Fruit fly (Drosophila melanogaster): ENCODE measurements around the gene CG9522.

CG9522 gene

DNA sequence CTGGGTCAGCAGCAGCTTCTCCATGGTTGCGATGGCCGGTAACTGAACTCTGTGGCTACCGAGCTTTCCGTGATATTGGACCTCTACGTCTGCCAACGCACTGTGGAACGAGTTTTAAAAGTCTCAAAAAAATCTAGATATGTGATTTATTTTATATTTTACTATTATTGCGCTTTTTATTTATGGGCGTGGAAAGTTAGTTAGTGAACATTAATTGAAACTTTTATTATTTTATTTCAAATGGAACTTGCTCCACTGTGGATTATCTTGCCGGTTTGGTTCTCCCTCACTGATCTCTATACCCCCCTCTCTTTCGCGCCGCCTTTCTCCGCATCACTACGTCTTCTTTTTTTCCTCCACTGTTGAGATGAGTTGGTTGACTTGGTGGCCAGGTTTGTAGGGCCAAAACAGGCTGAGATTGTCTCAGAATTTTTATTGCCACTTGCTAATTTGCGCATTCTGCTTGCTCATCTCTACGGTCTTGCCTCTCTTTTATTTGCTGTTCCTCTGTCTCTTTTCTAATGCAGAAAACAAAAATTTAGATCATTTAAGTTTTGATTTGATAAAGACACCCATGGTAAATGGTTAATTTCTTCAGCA, at the start of gene CG9522:
CG9522 (minus strand) TSS at position 54 of the 600 bp plus-strand sequence.
- TF ChIP-seq Clk (GFP tag; optimal IDR thresholded peaks at IDR 0.05) = no peak
- TF ChIP-seq Hr96 (GFP tag; optimal IDR thresholded peaks at IDR 0.05) = no peak
- TF ChIP-seq ovo (GFP tag; optimal IDR thresholded peaks at IDR 0.05) = no peak
- TF ChIP-seq Mnt (GFP tag; optimal IDR thresholded peaks at IDR 0.05) = no peak
- no peak for TF ChIP-seq CG1620 (GFP tag; optimal IDR thresholded peaks at IDR 0.05)
- no peak for TF ChIP-seq CG33017 (tag; optimal IDR thresholded peaks at IDR 0.05)
- TF ChIP-seq CG7045 (GFP tag; optimal IDR thresholded peaks at IDR 0.05) = no peak
- TF ChIP-seq tj (GFP tag; optimal IDR thresholded peaks at IDR 0.05) = no peak
- TF ChIP-seq cic (GFP tag; optimal IDR thresholded peaks at IDR 0.05) = no peak
- no peak for TF ChIP-seq CG11617 (GFP tag; optimal IDR thresholded peaks at IDR 0.05)
- no peak for TF ChIP-seq CG7101 (tag; optimal IDR thresholded peaks at IDR 0.05)
- no peak for TF ChIP-seq CG12768 (GFP tag; optimal IDR thresholded peaks at IDR 0.05)
- no peak for TF ChIP-seq CG14711 (tag; optimal IDR thresholded peaks at IDR 0.05)
- TF ChIP-seq Crg-1 (GFP tag; optimal IDR thresholded peaks at IDR 0.05) = no peak
- no peak for TF ChIP-seq bab1 (GFP tag; optimal IDR thresholded peaks at IDR 0.05)
- no peak for TF ChIP-seq kay (GFP tag; ENCODE audit: borderline replicate concordance)
- no peak for TF ChIP-seq pad (GFP tag; optimal IDR thresholded peaks at IDR 0.05)

DNA sequence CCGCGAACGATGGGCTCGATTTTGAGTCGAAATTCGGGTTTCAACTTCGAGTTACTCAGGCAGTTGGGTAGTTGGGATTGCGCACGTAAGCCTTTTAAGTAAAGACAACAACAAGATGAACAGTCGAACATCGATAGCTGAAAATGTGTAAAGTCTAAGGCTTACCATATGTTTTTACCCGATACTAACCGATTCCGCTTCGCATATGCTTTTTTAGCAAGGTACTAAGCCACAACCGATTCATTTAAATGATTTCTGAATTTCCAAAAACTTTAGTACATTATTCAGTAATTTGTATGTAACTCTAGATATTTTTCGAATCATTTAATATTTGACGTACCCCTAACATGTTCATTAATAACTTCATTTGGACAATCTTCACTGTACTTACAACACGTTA, 49.0 kb upstream of the CG9522 start:
- TF ChIP-seq bab1 (GFP tag; optimal IDR thresholded peaks at IDR 0.05) (no peak), CG7045 (GFP tag; optimal IDR thresholded peaks at IDR 0.05) (no peak), Clk (GFP tag; optimal IDR thresholded peaks at IDR 0.05) (no peak), ovo (GFP tag; optimal IDR thresholded peaks at IDR 0.05) (no peak), CG33017 (tag; optimal IDR thresholded peaks at IDR 0.05) (no peak), CG14711 (tag; optimal IDR thresholded peaks at IDR 0.05) (no peak), Mnt (GFP tag; optimal IDR thresholded peaks at IDR 0.05) (no peak), cnc (optimal IDR thresholded peaks at IDR 0.05) (no peak), pad (GFP tag; optimal IDR thresholded peaks at IDR 0.05) (no peak), kay (GFP tag; ENCODE audit: borderline replicate concordance) (no peak), toe (GFP tag; optimal IDR thresholded peaks at IDR 0.05) (no peak), Hr96 (GFP tag; optimal IDR thresholded peaks at IDR 0.05) (no peak)

DNA sequence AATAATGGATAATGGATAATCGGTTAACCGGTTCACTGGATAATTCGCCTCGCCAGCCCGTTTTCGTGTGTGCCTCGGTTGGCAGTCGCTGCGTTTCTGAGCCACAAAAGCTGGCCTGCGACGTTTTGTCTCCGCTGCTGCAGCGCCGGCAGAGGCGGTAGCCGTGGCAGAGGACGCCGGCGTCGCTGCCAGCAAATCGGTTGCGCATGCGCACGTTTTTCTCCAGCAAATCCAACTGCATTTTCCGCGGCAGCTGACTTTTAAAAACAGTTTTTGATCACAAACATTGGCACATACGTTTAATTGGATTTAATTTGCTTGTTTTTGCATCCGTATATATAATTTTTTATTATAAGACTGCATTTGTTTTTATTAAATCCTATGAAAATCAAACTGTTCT, 48.2 kb upstream of the CG9522 start, which contains the start of gene CG9514:
CG9514 (minus strand) TSS at position 101 of the 400 bp plus-strand sequence.
- TF ChIP-seq pad (GFP tag; optimal IDR thresholded peaks at IDR 0.05) = no peak
- no peak for TF ChIP-seq toe (GFP tag; optimal IDR thresholded peaks at IDR 0.05)
- TF ChIP-seq CG33017 (tag; optimal IDR thresholded peaks at IDR 0.05) = no peak
- TF ChIP-seq CG5204 (GFP tag; optimal IDR thresholded peaks at IDR 0.05) = no peak
- TF ChIP-seq CG7101 (tag; optimal IDR thresholded peaks at IDR 0.05) = no peak
- no peak for TF ChIP-seq CG1620 (GFP tag; optimal IDR thresholded peaks at IDR 0.05)

DNA sequence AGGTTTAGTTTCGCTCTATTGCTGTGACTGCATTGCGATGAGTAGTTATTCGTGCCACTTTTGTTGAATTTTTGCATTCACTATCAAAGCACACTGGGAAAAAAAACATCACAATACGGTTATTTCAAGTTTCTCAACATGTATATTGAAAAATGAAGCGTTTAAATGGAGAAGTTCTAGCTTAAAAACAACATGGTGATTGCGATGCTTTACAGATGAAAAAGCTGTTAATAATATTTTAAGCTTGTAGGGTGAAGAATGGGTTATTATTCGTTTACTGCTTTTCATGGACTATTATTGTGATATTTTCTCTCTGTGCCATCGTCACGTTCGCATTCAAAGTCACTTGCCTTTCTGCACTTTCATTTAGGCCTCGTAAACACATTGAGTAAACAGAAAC, 47.7 kb upstream of the CG9522 start:
- TF ChIP-seq CG7045 (GFP tag; optimal IDR thresholded peaks at IDR 0.05) (no peak), CG11617 (GFP tag; optimal IDR thresholded peaks at IDR 0.05) (no peak), CG12768 (GFP tag; optimal IDR thresholded peaks at IDR 0.05) (no peak), Crg-1 (GFP tag; optimal IDR thresholded peaks at IDR 0.05) (no peak), Mnt (GFP tag; optimal IDR thresholded peaks at IDR 0.05) (no peak), CG1620 (GFP tag; optimal IDR thresholded peaks at IDR 0.05) (no peak), ovo (GFP tag; optimal IDR thresholded peaks at IDR 0.05) (no peak), CG5204 (GFP tag; optimal IDR thresholded peaks at IDR 0.05) (no peak), cnc (optimal IDR thresholded peaks at IDR 0.05) (no peak), toe (GFP tag; optimal IDR thresholded peaks at IDR 0.05) (no peak), bab1 (GFP tag; optimal IDR thresholded peaks at IDR 0.05) (no peak), Hr96 (GFP tag; optimal IDR thresholded peaks at IDR 0.05) (no peak), cic (GFP tag; optimal IDR thresholded peaks at IDR 0.05) (no peak), CG14711 (tag; optimal IDR thresholded peaks at IDR 0.05) (no peak), CG7101 (tag; optimal IDR thresholded peaks at IDR 0.05) (no peak), CG33017 (tag; optimal IDR thresholded peaks at IDR 0.05) (no peak), pad (GFP tag; optimal IDR thresholded peaks at IDR 0.05) (no peak), tj (GFP tag; optimal IDR thresholded peaks at IDR 0.05) (no peak)

DNA sequence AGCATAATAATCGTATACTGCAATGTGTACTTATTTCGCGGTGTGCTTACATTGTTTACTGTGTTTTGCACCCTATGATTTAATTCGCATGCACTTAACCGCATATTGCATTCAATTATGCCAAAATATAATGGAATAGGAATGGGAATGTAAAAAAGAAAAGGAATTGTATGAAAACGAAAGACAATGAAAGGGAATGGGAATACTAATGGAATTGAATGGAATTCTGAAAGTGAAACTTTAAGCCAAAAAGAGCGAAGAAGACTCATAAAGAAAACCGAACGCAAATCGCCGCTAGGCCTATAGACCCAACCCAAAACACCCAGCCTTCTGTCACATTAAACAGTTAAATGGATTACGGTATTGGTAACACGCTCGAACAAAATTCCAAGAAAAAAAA, 45.3 kb upstream of the CG9522 start:
- TF ChIP-seq toe (GFP tag; optimal IDR thresholded peaks at IDR 0.05) (no peak), pad (GFP tag; optimal IDR thresholded peaks at IDR 0.05) (no peak), Clk (GFP tag; optimal IDR thresholded peaks at IDR 0.05) (no peak), CG5204 (GFP tag; optimal IDR thresholded peaks at IDR 0.05) (no peak), Crg-1 (GFP tag; optimal IDR thresholded peaks at IDR 0.05) (no peak), CG7101 (tag; optimal IDR thresholded peaks at IDR 0.05) (no peak), cic (GFP tag; optimal IDR thresholded peaks at IDR 0.05) (no peak), Mnt (GFP tag; optimal IDR thresholded peaks at IDR 0.05) (no peak), Hr96 (GFP tag; optimal IDR thresholded peaks at IDR 0.05) (no peak), kay (GFP tag; ENCODE audit: borderline replicate concordance) (no peak), CG11617 (GFP tag; optimal IDR thresholded peaks at IDR 0.05) (no peak), CG12768 (GFP tag; optimal IDR thresholded peaks at IDR 0.05) (no peak), bab1 (GFP tag; optimal IDR thresholded peaks at IDR 0.05) (no peak), CG1620 (GFP tag; optimal IDR thresholded peaks at IDR 0.05) (no peak), tj (GFP tag; optimal IDR thresholded peaks at IDR 0.05) (no peak)

DNA sequence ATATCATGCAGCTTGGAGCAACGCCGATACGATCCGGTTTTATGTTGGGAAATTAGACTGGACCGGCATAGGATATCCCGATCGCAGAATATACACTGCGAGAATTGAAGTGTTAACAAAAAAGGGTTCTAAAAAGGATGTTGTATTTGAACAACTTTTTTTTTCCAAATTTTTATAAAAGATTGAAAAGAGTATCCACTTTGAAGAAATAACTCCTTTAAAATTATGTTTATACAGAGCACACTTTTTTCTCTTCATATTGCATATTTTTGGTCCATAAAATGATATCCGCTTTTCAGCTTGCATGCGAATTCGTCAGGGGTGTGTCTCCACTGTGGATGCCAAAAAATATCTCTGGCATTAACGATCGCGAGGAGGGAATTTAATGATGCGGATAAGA, 43.7 kb upstream of the CG9522 start:
- TF ChIP-seq tj (GFP tag; optimal IDR thresholded peaks at IDR 0.05) = no peak
- TF ChIP-seq bab1 (GFP tag; optimal IDR thresholded peaks at IDR 0.05) = no peak
- no peak for TF ChIP-seq CG33017 (tag; optimal IDR thresholded peaks at IDR 0.05)
- TF ChIP-seq CG11617 (GFP tag; optimal IDR thresholded peaks at IDR 0.05) = no peak
- TF ChIP-seq toe (GFP tag; optimal IDR thresholded peaks at IDR 0.05) = no peak
- TF ChIP-seq CG7101 (tag; optimal IDR thresholded peaks at IDR 0.05) = no peak
- no peak for TF ChIP-seq CG7045 (GFP tag; optimal IDR thresholded peaks at IDR 0.05)
- no peak for TF ChIP-seq cic (GFP tag; optimal IDR thresholded peaks at IDR 0.05)
- no peak for TF ChIP-seq ovo (GFP tag; optimal IDR thresholded peaks at IDR 0.05)
- TF ChIP-seq cnc (optimal IDR thresholded peaks at IDR 0.05) = no peak
- no peak for TF ChIP-seq CG14711 (tag; optimal IDR thresholded peaks at IDR 0.05)
- no peak for TF ChIP-seq Clk (GFP tag; optimal IDR thresholded peaks at IDR 0.05)
- no peak for TF ChIP-seq CG12768 (GFP tag; optimal IDR thresholded peaks at IDR 0.05)
- no peak for TF ChIP-seq Mnt (GFP tag; optimal IDR thresholded peaks at IDR 0.05)
- no peak for TF ChIP-seq kay (GFP tag; ENCODE audit: borderline replicate concordance)
- TF ChIP-seq CG5204 (GFP tag; optimal IDR thresholded peaks at IDR 0.05) = no peak
- no peak for TF ChIP-seq CG1620 (GFP tag; optimal IDR thresholded peaks at IDR 0.05)
- no peak for TF ChIP-seq Hr96 (GFP tag; optimal IDR thresholded peaks at IDR 0.05)
- TF ChIP-seq Crg-1 (GFP tag; optimal IDR thresholded peaks at IDR 0.05) = no peak
